Worm (Caenorhabditis elegans): ENCODE data around the gene tdc-1.

tdc-1 gene

ce11 chrII:8269855-8270647, at the start of gene tdc-1:
tdc-1 (plus strand) TSS chrII:8270597.
- TF ChIP-seq npax-4 (tag; optimal IDR thresholded peaks at IDR 0.05), result no peak
- peak; percentile 3 for TF ChIP-seq elt-2 (tag; optimal IDR thresholded peaks at IDR 0.05)

DNA sequence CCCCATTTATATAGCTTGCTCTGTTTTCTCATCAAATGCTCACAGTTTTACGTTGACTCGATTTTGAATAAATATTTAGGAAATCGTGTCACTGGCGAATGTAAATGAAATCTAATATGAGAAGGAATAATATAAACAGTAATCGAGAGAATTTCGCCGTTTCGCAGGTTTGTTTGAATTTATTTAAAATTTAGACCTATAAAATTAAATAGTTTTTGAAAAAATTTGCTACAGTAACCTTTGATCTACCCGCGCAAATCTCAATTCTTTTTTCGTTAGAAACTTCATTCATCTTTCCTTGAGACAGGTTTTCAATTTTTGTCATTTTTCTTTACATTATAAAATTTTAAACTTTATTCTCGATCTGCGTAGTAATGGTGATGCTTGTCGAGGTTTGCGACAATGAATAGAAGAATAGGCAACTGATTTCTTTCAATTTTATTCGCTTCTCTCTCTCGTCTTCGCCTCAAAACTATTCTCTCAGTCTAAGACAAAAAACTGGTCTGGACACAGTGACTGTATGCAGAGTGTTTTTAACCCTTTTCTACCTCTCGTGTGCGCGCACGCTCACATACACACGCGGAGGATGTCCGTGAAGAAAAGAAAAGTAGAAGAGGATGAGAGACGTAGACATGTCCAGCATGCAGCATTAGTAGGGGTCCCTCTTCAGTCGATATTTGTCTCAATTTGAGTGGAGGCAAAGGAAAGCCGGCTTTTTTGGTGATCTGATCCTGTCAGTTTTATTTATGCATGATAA, 47.9 kb upstream of the tdc-1 start, which contains the start of gene dab-1:
Gene dab-1 (plus strand): TSS at position 78 of the 757 bp plus-strand sequence.
- TF ChIP-seq hlh-30 (tag; optimal IDR thresholded peaks at IDR 0.05; ENCODE audit: insufficient read depth) (peak; percentile 49), hlh-6 (tag; optimal IDR thresholded peaks at IDR 0.05) (no peak), pqm-1 (tag; optimal IDR thresholded peaks at IDR 0.05) (no peak), ceh-19 (GFP tag; optimal IDR thresholded peaks at IDR 0.05) (peak; percentile 37), C08G9.2 (tag; optimal IDR thresholded peaks at IDR 0.05) (no peak), elt-2 (tag; optimal IDR thresholded peaks at IDR 0.05) (peak; percentile 3), hlh-13 (GFP tag; optimal IDR thresholded peaks at IDR 0.05) (no peak), ceh-24 (tag; optimal IDR thresholded peaks at IDR 0.05) (no peak), nfya-1 (tag; optimal IDR thresholded peaks at IDR 0.05) (peak; percentile 32), unc-55 (GFP tag; optimal IDR thresholded peaks at IDR 0.05) (peak; percentile 30), ceh-14 (tag; optimal IDR thresholded peaks at IDR 0.05) (no peak), ceh-31 (tag; optimal IDR thresholded peaks at IDR 0.05) (peak; percentile 6)

DNA sequence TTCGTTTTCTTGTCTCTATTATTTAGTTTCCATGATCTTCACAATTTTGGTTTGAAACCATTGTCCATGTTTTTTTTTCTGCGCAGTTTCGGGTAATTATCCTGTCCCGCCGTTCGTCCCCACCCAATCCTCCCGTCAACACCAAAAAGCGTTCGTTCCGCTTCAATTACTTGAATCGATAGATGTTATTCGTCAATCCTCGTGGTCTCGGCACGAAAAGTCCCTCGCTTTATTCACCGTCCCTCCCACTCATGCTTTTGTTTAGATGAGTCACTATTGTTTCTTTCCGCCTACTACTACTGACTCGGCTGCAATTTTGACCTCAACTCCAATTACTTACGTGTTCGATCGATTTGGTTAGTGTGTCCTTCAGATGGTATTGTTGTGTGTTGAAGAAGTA, 47.0 kb upstream of the tdc-1 start:
- TF ChIP-seq pax-1 (tag; optimal IDR thresholded peaks at IDR 0.05) (peak; percentile 87), sox-2 (GFP tag; IDR thresholded peaks at IDR 0.05) (peak; percentile 32; the same call in 1 of the 2 replicates), ceh-31 (tag; optimal IDR thresholded peaks at IDR 0.05) (peak; percentile 59), ceh-34 (tag; optimal IDR thresholded peaks at IDR 0.05) (no peak), hlh-6 (tag; optimal IDR thresholded peaks at IDR 0.05) (no peak), ceh-45 (GFP tag; IDR thresholded peaks at IDR 0.05) (no peak)

- TF ChIP-seq pqm-1 (tag; optimal IDR thresholded peaks at IDR 0.05) (no peak), nfya-1 (tag; optimal IDR thresholded peaks at IDR 0.05) (no peak), fkh-10 (GFP tag; optimal IDR thresholded peaks at IDR 0.05) (no peak), npax-4 (tag; optimal IDR thresholded peaks at IDR 0.05) (no peak), fax-1 (tag; optimal IDR thresholded peaks at IDR 0.05) (no peak), F13H6.1 (tag; optimal IDR thresholded peaks at IDR 0.05) (no peak), ceh-30 (tag; optimal IDR thresholded peaks at IDR 0.05) (no peak), ceh-22 (tag; optimal IDR thresholded peaks at IDR 0.05) (no peak), unc-86 (tag; optimal IDR thresholded peaks at IDR 0.05) (no peak), hlh-13 (GFP tag; optimal IDR thresholded peaks at IDR 0.05) (no peak), tbx-7 (tag; optimal IDR thresholded peaks at IDR 0.05) (no peak), hlh-6 (tag; optimal IDR thresholded peaks at IDR 0.05) (no peak), ceh-2 (tag; optimal IDR thresholded peaks at IDR 0.05) (no peak)
These were observed 46.5 kb upstream of the tdc-1 start for ce11 chrII:8223945-8224344.

- no peak for TF ChIP-seq syd-9 (tag; optimal IDR thresholded peaks at IDR 0.05)
- TF ChIP-seq nhr-11 (tag; optimal IDR thresholded peaks at IDR 0.05), result no peak
- TF ChIP-seq odd-2 (tag; optimal IDR thresholded peaks at IDR 0.05), result no peak
- no peak for TF ChIP-seq ceh-45 (GFP tag; IDR thresholded peaks at IDR 0.05)
These were observed 45.8 kb upstream of the tdc-1 start for ce11 chrII:8224623-8225022.

ce11 chrII:8225347-8225746, 45.0 kb upstream of the tdc-1 start:
- TF ChIP-seq odd-2 (tag; optimal IDR thresholded peaks at IDR 0.05) (no peak), F13H6.1 (tag; optimal IDR thresholded peaks at IDR 0.05) (no peak), fax-1 (tag; optimal IDR thresholded peaks at IDR 0.05) (no peak), sox-2 (GFP tag; IDR thresholded peaks at IDR 0.05) (no peak), ceh-30 (tag; optimal IDR thresholded peaks at IDR 0.05) (no peak), syd-9 (tag; optimal IDR thresholded peaks at IDR 0.05) (no peak), ets-4 (tag; optimal IDR thresholded peaks at IDR 0.05) (no peak), hlh-8 (tag; optimal IDR thresholded peaks at IDR 0.05) (no peak), tbx-2 (tag; optimal IDR thresholded peaks at IDR 0.05) (no peak), madf-2 (tag; optimal IDR thresholded peaks at IDR 0.05) (no peak), rnt-1 (tag; optimal IDR thresholded peaks at IDR 0.05) (no peak), ama-1 (optimal IDR thresholded peaks at IDR 0.05) (no peak)
